Worm (Caenorhabditis elegans) whole organism, L4 larva: ENCODE measurements around the gene srw-76.

Experiments used
- D1046.2 ChIP-seq: fragments of 200-800 bp; sonication (Bioruptor generic); IDR thresholded peaks from 2 replicates; pipeline ENCODE4 v1.3.6; 2022; ENCODE audit warnings: missing genetic modification characterization, missing compliant biosample characterization
- F26F4.8 ChIP-seq: fragments of 200-800 bp; sonication (Bioruptor generic); conservative IDR thresholded peaks from 2 replicates; pipeline ENCODE4 v1.3.6; 2022; ENCODE audit warnings: missing genetic modification characterization, missing compliant biosample characterization
- Y75B8A.6 ChIP-seq: fragments of 200-800 bp; sonication (Bioruptor generic); IDR thresholded peaks from 2 replicates; pipeline ENCODE4 v1.3.6; 2022; ENCODE audit warnings: missing genetic modification reagents, missing genetic modification characterization, missing compliant biosample characterization
- aha-1 ChIP-seq: fragments of 150-350 bp; peaks from one replicate; lab custom pipeline; 2014; ENCODE audit warnings: missing biosample characterization, missing genetic modification characterization
- aly-2 ChIP-seq: sonication (generic microtip); optimal IDR thresholded peaks from 2 replicates; lab custom pipeline; 2018; ENCODE audit warnings: missing biosample characterization, missing genetic modification characterization
- ama-1 ChIP-seq: fragments of 150-350 bp; optimal IDR thresholded peaks from 2 replicates; lab custom pipeline; 2014; ENCODE audit warnings: inconsistent platforms, mixed read lengths
- arid-1 ChIP-seq: fragments of 200-800 bp; sonication (Bioruptor generic); conservative IDR thresholded peaks from 2 replicates; pipeline ENCODE4 v1.3.6; 2022; ENCODE audit warnings: missing genetic modification reagents, missing genetic modification characterization, missing compliant biosample characterization
- attf-4 ChIP-seq: sonication (generic microtip); optimal IDR thresholded peaks from 3 replicates; lab custom pipeline; 2017; ENCODE audit warnings: missing biosample characterization, missing genetic modification characterization
- ceh-82 ChIP-seq: sonication (generic microtip); optimal IDR thresholded peaks from 2 replicates; lab custom pipeline; 2017; ENCODE audit warnings: missing biosample characterization, missing genetic modification characterization
- daf-16 ChIP-seq, 3 experiments: sonication (generic microtip); optimal IDR thresholded peaks; 2 replicates each; lab custom pipeline; 2016 to 2017; ENCODE audit warnings: missing genetic modification characterization in 3 of 3, missing genetic modification reagents in 3 of 3, mild to moderate bottlenecking in 2 of 3, missing compliant biosample characterization in 2 of 3, missing biosample characterization in 1 of 3, moderate library complexity in 1 of 3
- daf-19 ChIP-seq: fragments of 200-800 bp; sonication (Bioruptor generic); conservative IDR thresholded peaks from 2 replicates; pipeline ENCODE4 v1.3.6; 2022; ENCODE audit warnings: missing genetic modification characterization, missing compliant biosample characterization
- daf-8 ChIP-seq: fragments of 200-800 bp; sonication (Bioruptor generic); IDR thresholded peaks from 2 replicates; pipeline ENCODE4 v1.3.6; 2022; ENCODE audit warnings: missing genetic modification characterization, missing compliant biosample characterization
- dmd-9 ChIP-seq: fragments of 200-800 bp; sonication (Bioruptor generic); IDR thresholded peaks from 2 replicates; pipeline ENCODE4 v1.3.6; 2022; ENCODE audit warnings: missing genetic modification reagents, missing genetic modification characterization, missing compliant biosample characterization
- hif-1 ChIP-seq, 2 experiments: sonication (generic microtip); optimal IDR thresholded peaks; 2 replicates each; lab custom pipeline; 2016 to 2017; ENCODE audit warnings: missing compliant biosample characterization in 2 of 2, missing genetic modification characterization in 2 of 2, missing genetic modification reagents in 2 of 2, missing genotype in 2 of 2, mild to moderate bottlenecking in 1 of 2
- hlh-11 ChIP-seq: fragments of 200-800 bp; sonication (Bioruptor generic); optimal IDR thresholded peaks from 2 replicates; lab custom pipeline; 2018; ENCODE audit warnings: mild to moderate bottlenecking, missing genetic modification characterization, missing compliant biosample characterization
- jun-1 ChIP-seq: fragments of 150-350 bp; optimal IDR thresholded peaks from 2 replicates; lab custom pipeline; 2014; ENCODE audit warnings: missing biosample characterization, missing genetic modification reagents, missing genetic modification characterization
- lin-15B ChIP-seq: fragments of 150-350 bp; sonication (generic microtip); optimal IDR thresholded peaks from 3 replicates; lab custom pipeline; 2014; ENCODE audit warnings: missing biosample characterization, missing genetic modification characterization
- lin-39 ChIP-seq: fragments of 150-350 bp; optimal IDR thresholded peaks from 2 replicates; lab custom pipeline; 2014; ENCODE audit warnings: missing biosample characterization, missing genetic modification reagents, missing genetic modification characterization
- lir-3 ChIP-seq: sonication (generic microtip); optimal IDR thresholded peaks from 2 replicates; lab custom pipeline; 2016; ENCODE audit warnings: mild to moderate bottlenecking, missing genetic modification characterization, missing compliant biosample characterization
- madf-5 ChIP-seq, 2 experiments: fragments of 200-800 bp; sonication (Bioruptor generic); IDR thresholded peaks; 2 replicates each; pipeline ENCODE4 v1.3.6; 2022; ENCODE audit warnings: missing compliant biosample characterization in 2 of 2, missing genetic modification characterization in 2 of 2
- madf-9 ChIP-seq: fragments of 200-800 bp; sonication (Bioruptor generic); conservative IDR thresholded peaks from 2 replicates; pipeline ENCODE4 v1.3.6; 2022; ENCODE audit warnings: missing genetic modification reagents, missing genetic modification characterization, missing compliant biosample characterization
- mxl-3 ChIP-seq: fragments of 200-800 bp; sonication (Bioruptor generic); optimal IDR thresholded peaks from 2 replicates; lab custom pipeline; 2018; ENCODE audit warnings: mild to moderate bottlenecking, missing genetic modification characterization, missing compliant biosample characterization
- nhr-102 ChIP-seq: sonication (generic microtip); optimal IDR thresholded peaks from 2 replicates; lab custom pipeline; 2016; ENCODE audit warnings: mild to moderate bottlenecking, missing genetic modification characterization, moderate library complexity, missing compliant biosample characterization
- nhr-11 ChIP-seq: fragments of 150-350 bp; optimal IDR thresholded peaks from 2 replicates; lab custom pipeline; 2014; ENCODE audit warnings: missing biosample characterization, missing genetic modification characterization
- nhr-111 ChIP-seq: fragments of 200-800 bp; sonication (Bioruptor generic); optimal IDR thresholded peaks from 2 replicates; lab custom pipeline; 2018; ENCODE audit warnings: mild to moderate bottlenecking, missing genetic modification characterization, missing compliant biosample characterization
- nhr-25 ChIP-seq: sonication (generic microtip); optimal IDR thresholded peaks from 2 replicates; lab custom pipeline; 2017; ENCODE audit warnings: missing genetic modification characterization, mild to moderate bottlenecking, missing compliant biosample characterization, antibody characterized with exemption, moderate library complexity, borderline replicate concordance; ENCODE audit not compliant: insufficient read depth
- nhr-28 ChIP-seq: fragments of 150-350 bp; optimal IDR thresholded peaks from 2 replicates; lab custom pipeline; 2014; ENCODE audit warnings: missing biosample characterization, missing genetic modification characterization
- nhr-48 ChIP-seq: sonication (generic microtip); optimal IDR thresholded peaks from 2 replicates; lab custom pipeline; 2016; ENCODE audit warnings: mild to moderate bottlenecking, missing genetic modification characterization, missing compliant biosample characterization
- nhr-6 ChIP-seq: fragments of 150-350 bp; optimal IDR thresholded peaks from 2 replicates; lab custom pipeline; 2014; ENCODE audit warnings: missing biosample characterization, missing genetic modification characterization
- php-3 ChIP-seq: fragments of 200-800 bp; sonication (Bioruptor generic); IDR thresholded peaks from 2 replicates; pipeline ENCODE4 v1.3.6; 2022; ENCODE audit warnings: missing genetic modification reagents, missing genetic modification characterization, missing compliant biosample characterization
- pqm-1 ChIP-seq: sonication (generic microtip); optimal IDR thresholded peaks from 2 replicates; lab custom pipeline; 2017; ENCODE audit warnings: missing biosample characterization, missing genetic modification characterization
- rbr-2 ChIP-seq: sonication (generic microtip); optimal IDR thresholded peaks from 2 replicates; lab custom pipeline; 2016; ENCODE audit warnings: missing genotype, missing genetic modification characterization, missing compliant biosample characterization
- set-16 ChIP-seq: fragments of 200-800 bp; sonication (Bioruptor generic); IDR thresholded peaks from 2 replicates; pipeline ENCODE4 v1.3.6; 2022; ENCODE audit warnings: missing genetic modification reagents, missing genetic modification characterization, missing compliant biosample characterization
- skn-1 ChIP-seq: fragments of 150-350 bp; optimal IDR thresholded peaks from 2 replicates; lab custom pipeline; 2014; ENCODE audit warnings: missing biosample characterization, missing genetic modification characterization
- snpc-1.2 ChIP-seq: fragments of 200-800 bp; sonication (Bioruptor generic); IDR thresholded peaks from 2 replicates; pipeline ENCODE4 v1.3.6; 2022; ENCODE audit warnings: missing genetic modification reagents, missing genetic modification characterization, missing compliant biosample characterization
- spr-1 ChIP-seq: sonication (generic microtip); optimal IDR thresholded peaks from 2 replicates; lab custom pipeline; 2016; ENCODE audit warnings: mild to moderate bottlenecking, missing genetic modification characterization, missing compliant biosample characterization
- tag-97 ChIP-seq: fragments of 200-800 bp; sonication (Bioruptor generic); IDR thresholded peaks from 2 replicates; pipeline ENCODE4 v1.3.6; 2022; ENCODE audit warnings: missing genetic modification characterization, missing compliant biosample characterization
- unc-130 ChIP-seq: sonication (generic microtip); optimal IDR thresholded peaks from 2 replicates; lab custom pipeline; 2016; ENCODE audit warnings: missing genetic modification reagents, missing genetic modification characterization, missing compliant biosample characterization
- unc-62 ChIP-seq, 3 experiments: fragments of 150-350 bp in 1 of 3; sonication (generic microtip); optimal IDR thresholded peaks in 2 of 3; peaks in 1 of 3; 1 replicate in 1 of 3; 2 replicates in 2 of 3; lab custom pipeline; 2014 to 2017; ENCODE audit warnings: missing biosample characterization in 3 of 3, missing genetic modification characterization in 3 of 3, missing genetic modification reagents in 3 of 3, missing genotype in 1 of 3
- vab-7 ChIP-seq: fragments of 200-800 bp; sonication (Bioruptor generic); IDR thresholded peaks from 2 replicates; pipeline ENCODE4 v1.3.6; 2022; ENCODE audit warnings: missing genetic modification reagents, missing genetic modification characterization, missing compliant biosample characterization
- zfp-2 ChIP-seq: sonication (generic microtip); optimal IDR thresholded peaks from 2 replicates; lab custom pipeline; 2016; ENCODE audit warnings: mild to moderate bottlenecking, missing genetic modification characterization, missing compliant biosample characterization
- zfp-3 ChIP-seq: fragments of 200-800 bp; sonication (Bioruptor generic); conservative IDR thresholded peaks from 2 replicates; pipeline ENCODE4 v1.3.6; 2022; ENCODE audit warnings: missing genetic modification reagents, missing genetic modification characterization, missing compliant biosample characterization

Gene srw-76

DNA sequence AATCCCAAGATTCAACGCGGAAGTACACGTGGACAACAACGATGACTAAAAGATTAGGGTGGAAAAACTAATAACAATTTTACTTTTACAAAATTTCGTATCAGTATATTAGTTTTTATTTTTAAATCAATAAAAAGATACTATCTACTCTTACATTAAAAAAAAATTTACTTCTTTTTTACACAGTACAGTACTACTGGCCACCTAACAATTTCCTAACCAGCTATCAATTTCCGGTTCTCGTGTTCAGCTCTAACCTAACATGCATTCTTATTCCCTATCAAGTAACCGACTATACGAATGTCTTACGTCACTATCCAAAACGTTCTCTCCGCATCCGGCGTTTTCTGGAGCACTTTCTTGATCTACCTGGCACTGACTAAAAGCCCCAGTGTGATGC is 8.5 kb downstream of the srw-76 start, which contains the start of gene srd-21:
TSS of gene srd-21 (plus strand) at position 301 of the 400 bp plus-strand sequence.
- TF ChIP-seq unc-62 (GFP tag; optimal IDR thresholded peaks at IDR 0.05 in 1 of 2; lab: Kevin White, UChicago) (peak in 1 of 2 experiments; percentile 27), unc-62 (tag; optimal IDR thresholded peaks at IDR 0.05; lab: Kevin White, UChicago) (no peak), dmd-9 (GFP tag; lab: Robert Waterston, UW) (no peak), aha-1 (tag; lab: Kevin White, UChicago) (peak; percentile 58), php-3 (no peak), nhr-25 (tag; lab: Kevin White, UChicago) (no peak), madf-9 (GFP tag; lab: Robert Waterston, UW) (no peak), arid-1 (no peak)

- TF ChIP-seq madf-5 (GFP tag; IDR thresholded peaks at IDR 0.05; lab: Robert Waterston, UW), result no peak
- TF ChIP-seq nhr-28, result no peak
- TF ChIP-seq aly-2 (tag; lab: Kevin White, UChicago), result no peak
- TF ChIP-seq vab-7 (GFP tag; lab: Robert Waterston, UW), result no peak
- no peak for TF ChIP-seq lir-3 (tag; lab: Kevin White, UChicago)
- no peak for TF ChIP-seq daf-8 (GFP tag; lab: Robert Waterston, UW)
- TF ChIP-seq lin-39 (tag; lab: Kevin White, UChicago), result no peak
- no peak for TF ChIP-seq rbr-2 (tag; lab: Kevin White, UChicago)
- no peak for TF ChIP-seq tag-97
- no peak for TF ChIP-seq ama-1 (lab: Kevin White, UChicago)
- TF ChIP-seq Y75B8A.6 (GFP tag; lab: Robert Waterston, UW), result no peak
Observed at ce11 chrV:16628991-16629390, 9.1 kb downstream of the srw-76 start, which contains the start of gene W06G6.2. Gene W06G6.2, plus strand, starts transcription at chrV:16629291.

DNA sequence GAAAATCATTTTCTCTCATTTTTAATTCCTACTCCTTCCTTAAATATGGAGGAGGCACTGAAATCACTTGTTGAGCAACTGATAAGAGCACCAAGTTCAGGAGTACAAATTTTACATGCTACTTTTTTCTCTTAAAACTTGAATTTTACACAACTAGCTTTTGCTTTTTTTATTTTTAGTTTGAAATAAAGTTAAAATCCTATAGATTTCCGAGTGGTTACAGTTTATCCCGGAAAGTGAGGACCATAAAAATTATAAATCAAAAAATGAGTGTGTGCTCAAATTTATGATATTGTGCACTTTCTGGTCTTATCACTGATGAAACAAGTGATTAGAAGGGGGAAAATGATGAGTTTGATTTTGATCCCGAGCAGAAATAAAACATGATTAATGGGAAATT is 10.1 kb downstream of the srw-76 start, which contains the start of gene oac-53:
TSS of gene oac-53 (minus strand) at position 9 of the 400 bp plus-strand sequence.
- TF ChIP-seq madf-5 (GFP tag; IDR thresholded peaks at IDR 0.05; lab: Robert Waterston, UW), result no peak
- peak; percentile 62 for TF ChIP-seq pqm-1
- TF ChIP-seq hif-1 (tag; optimal IDR thresholded peaks at IDR 0.05; lab: Kevin White, UChicago), result no peak
- peak; percentile 7 for TF ChIP-seq nhr-28
- peak; percentile 59; the same call in 1 of the 2 replicates for TF ChIP-seq php-3
- TF ChIP-seq hlh-11 (tag; lab: Kevin White, UChicago), result peak; percentile 4

- TF ChIP-seq unc-62 (GFP tag; optimal IDR thresholded peaks at IDR 0.05 in 1 of 2; lab: Kevin White, UChicago) (peak in 1 of 2 experiments; percentile 20), unc-62 (tag; optimal IDR thresholded peaks at IDR 0.05; lab: Kevin White, UChicago) (no peak), attf-4 (tag; lab: Kevin White, UChicago) (no peak), lin-15B (tag; lab: Kevin White, UChicago) (no peak), snpc-1.2 (GFP tag; lab: Robert Waterston, UW) (0 out of 2 replicates have a peak, but pooled peaks have one; percentile 9), aha-1 (tag; lab: Kevin White, UChicago) (no peak), F26F4.8 (GFP tag; lab: Robert Waterston, UW) (no peak), spr-1 (tag; lab: Kevin White, UChicago) (no peak), Y75B8A.6 (GFP tag; lab: Robert Waterston, UW) (no peak)
Observed at ce11 chrV:16622754-16623261, 15.3 kb downstream of the srw-76 start, which contains the start of gene Y70C5A.2. Gene Y70C5A.2, minus strand, starts transcription at chrV:16623211.

ce11 chrV:16621894-16622293 is 16.2 kb downstream of the srw-76 start:
- TF ChIP-seq daf-19 (GFP tag; lab: Robert Waterston, UW) (no peak), nhr-48 (tag; lab: Kevin White, UChicago) (no peak), spr-1 (tag; lab: Kevin White, UChicago) (no peak), nhr-111 (GFP tag; lab: Kevin White, UChicago) (peak; percentile 1), skn-1 (tag; lab: Kevin White, UChicago) (no peak), ceh-82 (tag; lab: Kevin White, UChicago) (no peak), nhr-6 (tag; lab: Kevin White, UChicago) (no peak), jun-1 (tag; lab: Kevin White, UChicago) (no peak), zfp-3 (GFP tag; lab: Robert Waterston, UW) (no peak), unc-130 (no peak), set-16 (no peak; the same call in none of the 2 replicates), vab-7 (GFP tag; lab: Robert Waterston, UW) (peak; percentile 54; the same call in 1 of the 2 replicates), zfp-2 (tag; lab: Kevin White, UChicago) (no peak), nhr-11 (tag; lab: Kevin White, UChicago) (no peak), nhr-102 (tag; lab: Kevin White, UChicago) (no peak), mxl-3 (no peak), daf-16 (GFP tag; optimal IDR thresholded peaks at IDR 0.05; lab: Kevin White, UChicago) (no peak), daf-16 (tag; optimal IDR thresholded peaks at IDR 0.05; lab: Kevin White, UChicago) (no peak), D1046.2 (GFP tag; lab: Robert Waterston, UW) (0 out of 2 replicates have a peak, but pooled peaks have one; percentile 53)
